Fruit fly (Drosophila melanogaster) whole organism, embryonic: ENCODE results near the gene zuc.
A peak's percentile ranks its signal among the peaks of the same experiment; 100 is the strongest.

Source experiments
- ATbp ChIP-seq: fragments of 200-800 bp; sonication (Bioruptor generic); optimal IDR thresholded peaks from 2 replicates; lab custom pipeline; 2017; ENCODE audit warnings: missing biosample characterization, mild to moderate bottlenecking, missing genetic modification characterization, missing genetic modification reagents
- Antp ChIP-seq: fragments of 200-800 bp; sonication (Bioruptor generic); optimal IDR thresholded peaks from 3 replicates; lab custom pipeline; 2016; ENCODE audit warnings: missing biosample characterization, missing genetic modification characterization
- Awh ChIP-seq: fragments of 200-800 bp; sonication (Bioruptor generic); IDR thresholded peaks from 2 replicates; pipeline ENCODE4, ENCODE4 v1.3.6; 2022; ENCODE audit warnings: missing biosample characterization, missing genetic modification characterization
- CG10209 ChIP-seq: fragments of 200-800 bp; sonication (Bioruptor generic); optimal IDR thresholded peaks from 3 replicates; lab custom pipeline; 2017; ENCODE audit warnings: missing biosample characterization, mild to moderate bottlenecking, missing genetic modification characterization, missing genetic modification reagents
- CG10321 ChIP-seq: fragments of 200-800 bp; sonication (Bioruptor generic); IDR thresholded peaks from 2 replicates; pipeline ENCODE4 v1.3.6; 2022; ENCODE audit warnings: missing biosample characterization, missing genetic modification characterization
- CG11398 ChIP-seq: fragments of 200-800 bp; sonication (Bioruptor generic); optimal IDR thresholded peaks from 2 replicates; lab custom pipeline; 2016; ENCODE audit warnings: missing biosample characterization, missing genetic modification characterization
- CG11456 ChIP-seq: fragments of 200-800 bp; sonication (Bioruptor generic); IDR thresholded peaks from 3 replicates; pipeline ENCODE4 v1.3.6; 2022; ENCODE audit warnings: missing biosample characterization, missing genetic modification characterization
- CG15073 ChIP-seq: fragments of 200-800 bp; sonication (Bioruptor generic); optimal IDR thresholded peaks from 2 replicates; lab custom pipeline; 2016; ENCODE audit warnings: missing biosample characterization, missing genetic modification characterization
- CG15269 ChIP-seq: fragments of 200-800 bp; sonication (Bioruptor generic); optimal IDR thresholded peaks from 2 replicates; lab custom pipeline; 2018; ENCODE audit warnings: missing biosample characterization, mild to moderate bottlenecking, missing genetic modification characterization, moderate library complexity
- CG16779 ChIP-seq: fragments of 200-800 bp; sonication (Bioruptor generic); IDR thresholded peaks from 2 replicates; pipeline ENCODE4 v1.3.6; 2022; ENCODE audit warnings: missing biosample characterization, missing genetic modification characterization
- CG16815 ChIP-seq: fragments of 200-800 bp; sonication (Bioruptor generic); optimal IDR thresholded peaks from 3 replicates; lab custom pipeline; 2017; ENCODE audit warnings: missing biosample characterization, mild to moderate bottlenecking, missing genetic modification characterization
- CG3065 ChIP-seq: fragments of 200-800 bp; sonication (Bioruptor generic); optimal IDR thresholded peaks from 2 replicates; lab custom pipeline; 2016; ENCODE audit warnings: missing biosample characterization, missing genetic modification characterization
- CG3726 ChIP-seq: fragments of 200-800 bp; sonication (Bioruptor generic); IDR thresholded peaks from 3 replicates; pipeline ENCODE4, ENCODE4 v1.3.6; 2022; ENCODE audit warnings: missing biosample characterization, missing genetic modification characterization
- CG3838 ChIP-seq: fragments of 200-800 bp; sonication (Bioruptor generic); optimal IDR thresholded peaks from 3 replicates; lab custom pipeline; 2016; ENCODE audit warnings: missing biosample characterization, missing genetic modification characterization
- CG5180 ChIP-seq: fragments of 200-800 bp; sonication (Bioruptor generic); optimal IDR thresholded peaks from 3 replicates; lab custom pipeline; 2017; ENCODE audit warnings: missing biosample characterization, missing genetic modification characterization, mild to moderate bottlenecking, moderate library complexity, missing genetic modification reagents
- CG6683 ChIP-seq: fragments of 200-800 bp; sonication (Bioruptor generic); optimal IDR thresholded peaks from 2 replicates; lab custom pipeline; 2017; ENCODE audit warnings: missing biosample characterization, mild to moderate bottlenecking, missing genetic modification characterization, missing genetic modification reagents
- CG6813 ChIP-seq: fragments of 200-800 bp; sonication (Bioruptor generic); optimal IDR thresholded peaks from 2 replicates; lab custom pipeline; 2017; ENCODE audit warnings: missing biosample characterization, missing genetic modification characterization, mild to moderate bottlenecking, moderate library complexity, missing genetic modification reagents
- CG7839 ChIP-seq: fragments of 200-800 bp; sonication (Bioruptor generic); optimal IDR thresholded peaks from 3 replicates; lab custom pipeline; 2018; ENCODE audit warnings: missing biosample characterization, mild to moderate bottlenecking, missing genetic modification characterization, moderate library complexity
- CrebB ChIP-seq: fragments of 200-800 bp; sonication (Bioruptor generic); optimal IDR thresholded peaks from 3 replicates; lab custom pipeline; 2018; ENCODE audit warnings: missing biosample characterization, mild to moderate bottlenecking, missing genetic modification characterization
- Dip2 ChIP-seq: fragments of 200-800 bp; sonication (Bioruptor generic); IDR thresholded peaks from 2 replicates; pipeline ENCODE4 v1.3.6; 2022; ENCODE audit warnings: missing biosample characterization, missing genetic modification characterization
- Gsc ChIP-seq: fragments of 200-800 bp; sonication (Bioruptor generic); IDR thresholded peaks from 2 replicates; pipeline ENCODE4 v1.3.6; 2022; ENCODE audit warnings: missing biosample characterization, missing genetic modification characterization
- Hr51 ChIP-seq, 2 experiments: fragments of 200-800 bp; sonication (Bioruptor generic); optimal IDR thresholded peaks; 2 replicates in 1 of 2; 3 replicates in 1 of 2; lab custom pipeline; 2016 to 2018; ENCODE audit warnings: missing biosample characterization in 2 of 2, missing genetic modification characterization in 2 of 2, mild to moderate bottlenecking in 1 of 2, moderate library complexity in 1 of 2
- Med ChIP-seq: fragments of 200-800 bp; sonication (Bioruptor generic); peaks from one replicate; lab custom pipeline; 2016; ENCODE audit warnings: missing biosample characterization, missing genetic modification characterization, mild to moderate bottlenecking, inconsistent platforms, moderate library complexity
- Mes4 ChIP-seq: fragments of 200-800 bp; sonication (Bioruptor generic); optimal IDR thresholded peaks from 2 replicates; lab custom pipeline; 2016; ENCODE audit warnings: missing biosample characterization, missing genetic modification characterization
- Ptx1 ChIP-seq: fragments of 200-800 bp; sonication (Bioruptor generic); IDR thresholded peaks from 2 replicates; pipeline ENCODE4 v1.3.6; 2022; ENCODE audit warnings: missing biosample characterization, missing genetic modification characterization
- abd-A ChIP-seq: fragments of 200-800 bp; sonication (Bioruptor generic); optimal IDR thresholded peaks from 3 replicates; lab custom pipeline; 2019; ENCODE audit warnings: missing biosample characterization, mild to moderate bottlenecking, missing genetic modification characterization, moderate library complexity
- ato ChIP-seq: fragments of 200-800 bp; sonication (Bioruptor generic); IDR thresholded peaks from 2 replicates; pipeline ENCODE4 v1.3.6; 2022; ENCODE audit warnings: missing biosample characterization, missing genetic modification characterization; ENCODE audit not compliant: partially characterized antibody
- disco-r ChIP-seq: fragments of 200-800 bp; sonication (Bioruptor generic); optimal IDR thresholded peaks from 2 replicates; lab custom pipeline; 2016; ENCODE audit warnings: missing biosample characterization, missing genetic modification characterization
- fru ChIP-seq: fragments of >200 bp; optimal IDR thresholded peaks from 2 replicates; lab custom pipeline; 2017
- mirr ChIP-seq: fragments of 200-800 bp; sonication (Bioruptor generic); optimal IDR thresholded peaks from 3 replicates; lab custom pipeline; 2018; ENCODE audit warnings: missing biosample characterization, mild to moderate bottlenecking, missing genetic modification characterization
- mld ChIP-seq: fragments of 200-800 bp; sonication (Bioruptor generic); IDR thresholded peaks from 3 replicates; pipeline ENCODE4 v1.3.6; 2022; ENCODE audit warnings: missing biosample characterization, missing genetic modification characterization; ENCODE audit not compliant: partially characterized antibody
- nau ChIP-seq: fragments of 200-800 bp; sonication (Bioruptor generic); optimal IDR thresholded peaks from 3 replicates; lab custom pipeline; 2017; ENCODE audit warnings: missing biosample characterization, mild to moderate bottlenecking, missing genetic modification characterization, missing genetic modification reagents
- nerfin-1 ChIP-seq: fragments of 200-800 bp; sonication (Bioruptor generic); optimal IDR thresholded peaks from 3 replicates; lab custom pipeline; 2019; ENCODE audit warnings: missing biosample characterization, mild to moderate bottlenecking, missing genetic modification characterization, moderate library complexity
- oc ChIP-seq: fragments of 200-800 bp; sonication (Bioruptor generic); optimal IDR thresholded peaks from 2 replicates; lab custom pipeline; 2018; ENCODE audit warnings: missing biosample characterization, mild to moderate bottlenecking, missing genetic modification characterization, moderate library complexity
- onecut ChIP-seq: fragments of 200-800 bp; sonication (Bioruptor generic); IDR thresholded peaks from 2 replicates; pipeline ENCODE4 v1.3.6; 2022; ENCODE audit warnings: missing biosample characterization, missing genetic modification characterization
- org-1 ChIP-seq: fragments of 200-800 bp; sonication (Bioruptor generic); optimal IDR thresholded peaks from 2 replicates; lab custom pipeline; 2017; ENCODE audit warnings: missing biosample characterization, missing genetic modification characterization
- pho ChIP-seq: fragments of 200-800 bp; sonication (Bioruptor generic); optimal IDR thresholded peaks from 2 replicates; lab custom pipeline; 2016; ENCODE audit warnings: missing biosample characterization, missing genetic modification characterization
- pita ChIP-seq: fragments of 200-800 bp; sonication (Bioruptor generic); optimal IDR thresholded peaks from 2 replicates; lab custom pipeline; 2017; ENCODE audit warnings: missing biosample characterization, mild to moderate bottlenecking, missing genetic modification characterization
- prd ChIP-seq, 3 experiments: fragments of >200 bp in 2 of 3; fragments of 200-800 bp in 1 of 3; sonication (Bioruptor generic) in 1 of 3; optimal IDR thresholded peaks in 2 of 3; IDR thresholded peaks in 1 of 3; 2 replicates in 2 of 3; 3 replicates in 1 of 3; pipeline versions ENCODE4 v1.3.6 to Lab custom; 2017 to 2022; ENCODE audit warnings: missing biosample characterization in 1 of 3, missing genetic modification characterization in 1 of 3
- sc ChIP-seq, 3 experiments: fragments of >200 bp in 2 of 3; fragments of 200-800 bp in 1 of 3; sonication (Bioruptor generic) in 1 of 3; optimal IDR thresholded peaks; 2 replicates in 2 of 3; 3 replicates in 1 of 3; lab custom pipeline; 2017; ENCODE audit warnings: mild to moderate bottlenecking in 1 of 3, missing biosample characterization in 1 of 3, missing genetic modification characterization in 1 of 3, missing genetic modification reagents in 1 of 3
- seq ChIP-seq: fragments of 200-800 bp; sonication (Bioruptor generic); IDR thresholded peaks from 2 replicates; pipeline ENCODE4 v1.3.6; 2022; ENCODE audit warnings: missing biosample characterization, missing genetic modification characterization
- slbo ChIP-seq: fragments of 200-800 bp; sonication (Bioruptor generic); IDR thresholded peaks from 2 replicates; pipeline ENCODE4 v1.3.6; 2022; ENCODE audit warnings: missing biosample characterization, missing genetic modification characterization
- sna ChIP-seq: fragments of 200-800 bp; sonication (Bioruptor generic); IDR thresholded peaks from 2 replicates; pipeline ENCODE4 v1.3.6; 2022; ENCODE audit warnings: missing biosample characterization, missing genetic modification characterization; ENCODE audit not compliant: partially characterized antibody
- sr ChIP-seq: fragments of 200-800 bp; sonication (Bioruptor generic); IDR thresholded peaks from 3 replicates; pipeline ENCODE4 v1.3.6; 2022; ENCODE audit warnings: missing biosample characterization, missing genetic modification characterization
- tin ChIP-seq: fragments of 200-800 bp; sonication (Bioruptor generic); optimal IDR thresholded peaks from 3 replicates; lab custom pipeline; 2016; ENCODE audit warnings: missing biosample characterization, missing genetic modification characterization
- vnd ChIP-seq: fragments of 200-800 bp; sonication (Bioruptor generic); IDR thresholded peaks from 3 replicates; pipeline ENCODE4 v1.3.6; 2022; ENCODE audit warnings: missing biosample characterization, missing genetic modification characterization; ENCODE audit not compliant: partially characterized antibody
- wek ChIP-seq: fragments of 200-800 bp; sonication (Bioruptor generic); optimal IDR thresholded peaks from 3 replicates; lab custom pipeline; 2018; ENCODE audit warnings: missing biosample characterization, mild to moderate bottlenecking, missing genetic modification characterization, moderate library complexity
- zfh2 ChIP-seq: fragments of 200-800 bp; sonication (Bioruptor generic); optimal IDR thresholded peaks from 2 replicates; lab custom pipeline; 2016; ENCODE audit warnings: missing biosample characterization, missing genetic modification characterization

Gene zuc

dm6 chr2L:12004211-12004979, 14.7 kb upstream of the zuc start (continued):
- TF ChIP-seq CG3838 (peak; percentile 96), sna (GFP tag; lab: Robert Waterston, UW) (no peak), mirr (GFP tag; lab: Kevin White, UChicago) (peak; percentile 46), CG15073 (no peak), Gsc (GFP tag; lab: Robert Waterston, UW) (no peak), CG16815 (GFP tag; lab: Kevin White, UChicago) (no peak), onecut (GFP tag; lab: Robert Waterston, UW) (peak; percentile 44), Mes4 (GFP tag; lab: Kevin White, UChicago) (peak; percentile 63), CG16779 (no peak), sc (optimal IDR thresholded peaks at IDR 0.05; lab: Kevin White, UChicago) (no peak), sc (GFP tag; optimal IDR thresholded peaks at IDR 0.05; lab: Kevin White, UChicago) (peak; percentile 85), CG10209 (GFP tag; lab: Kevin White, UChicago) (peak; percentile 84), Med (GFP tag; lab: Kevin White, UChicago) (peak; percentile 93), CG5180 (GFP tag; lab: Kevin White, UChicago) (peak; percentile 69), slbo (no peak), CG10321 (GFP tag; lab: Robert Waterston, UW) (no peak), Ptx1 (GFP tag; lab: Robert Waterston, UW) (no peak), CG3726 (GFP tag; lab: Robert Waterston, UW) (no peak), mld (no peak), Dip2 (GFP tag; lab: Robert Waterston, UW) (no peak), Awh (GFP tag; lab: Robert Waterston, UW) (no peak), wek (GFP tag; lab: Kevin White, UChicago) (peak; percentile 88), vnd (GFP tag; lab: Robert Waterston, UW) (no peak), nerfin-1 (tag; lab: Kevin White, UChicago) (no peak), disco-r (GFP tag; lab: Kevin White, UChicago) (peak; percentile 2), CrebB (tag; lab: Kevin White, UChicago) (peak; percentile 85), CG3065 (GFP tag; lab: Kevin White, UChicago) (peak; percentile 85), CG6813 (GFP tag; lab: Kevin White, UChicago) (peak; percentile 85), ATbp (GFP tag; lab: Kevin White, UChicago) (peak; percentile 96), CG11398 (GFP tag; lab: Kevin White, UChicago) (peak; percentile 86), abd-A (tag; lab: Kevin White, UChicago) (peak; percentile 97), CG7839 (tag; lab: Kevin White, UChicago) (peak; percentile 22), zfh2 (GFP tag; lab: Kevin White, UChicago) (no peak), CG6683 (GFP tag; lab: Kevin White, UChicago) (peak; percentile 69), Antp (peak; percentile 33), Hr51 (GFP tag; optimal IDR thresholded peaks at IDR 0.05; lab: Kevin White, UChicago) (peak in 1 of 2 experiments; percentile 15), fru (no peak), CG15269 (tag; lab: Kevin White, UChicago) (peak; percentile 73), CG11456 (no peak), tin (peak; percentile 25), sr (GFP tag; lab: Robert Waterston, UW) (no peak), prd (optimal IDR thresholded peaks at IDR 0.05; lab: Kevin White, UChicago) (no peak), prd (GFP tag; IDR thresholded peaks at IDR 0.05; lab: Robert Waterston, UW) (no peak), pita (GFP tag; lab: Kevin White, UChicago) (no peak), nau (GFP tag; lab: Kevin White, UChicago) (peak; percentile 83), oc (tag; lab: Kevin White, UChicago) (no peak), pho (GFP tag; lab: Kevin White, UChicago) (peak; percentile 28), seq (no peak), org-1 (GFP tag; lab: Kevin White, UChicago) (peak; percentile 85), ato (GFP tag; lab: Robert Waterston, UW) (no peak)
